Worm (Caenorhabditis elegans): ENCODE results near the gene osm-9.

The osm-9 gene

ce11 chrIV:3599126-3599525 lies 41.9 kb upstream of the osm-9 start, which contains the start of gene Y37E11B.6:
TSS of gene Y37E11B.6 (minus strand) at chrIV:3599306.
- no peak for TF ChIP-seq madf-10 (tag; optimal IDR thresholded peaks at IDR 0.05)
- peak; percentile 98 for TF ChIP-seq hmg-1.2 (GFP tag; IDR thresholded peaks at IDR 0.05)
- TF ChIP-seq mcd-1 (GFP tag; IDR thresholded peaks at IDR 0.05) = peak; percentile 62

ce11 chrIV:3598452-3598851 lies 41.2 kb upstream of the osm-9 start, which contains the start of gene Y37E11B.5:
TSS of gene Y37E11B.5 (minus strand) at chrIV:3598552.
- TF ChIP-seq egl-44 (GFP tag; IDR thresholded peaks at IDR 0.05) (no peak), athp-1 (tag; optimal IDR thresholded peaks at IDR 0.05) (no peak), lin-26 (GFP tag; IDR thresholded peaks at IDR 0.05) (no peak), gei-17 (GFP tag; optimal IDR thresholded peaks at IDR 0.05) (no peak), snpc-1.1 (tag; optimal IDR thresholded peaks at IDR 0.05; ENCODE audit: insufficient read depth) (no peak), hlh-12 (tag; optimal IDR thresholded peaks at IDR 0.05) (no peak), tbp1 (GFP tag; optimal IDR thresholded peaks at IDR 0.05) (no peak), zfh-2 (GFP tag; conservative IDR thresholded peaks at IDR 0.05) (no peak), repo-1 (tag; optimal IDR thresholded peaks at IDR 0.05) (no peak), hmg-1.2 (GFP tag; IDR thresholded peaks at IDR 0.05) (no peak), nfya-1 (tag; optimal IDR thresholded peaks at IDR 0.05; ENCODE audit: borderline replicate concordance, insufficient read depth) (no peak), F55B11.4 (tag; optimal IDR thresholded peaks at IDR 0.05; ENCODE audit: borderline replicate concordance, insufficient read depth) (no peak), B0019.2 (GFP tag; conservative IDR thresholded peaks at IDR 0.05) (no peak), rpc-1 (optimal IDR thresholded peaks at IDR 0.05) (no peak), rpc-1 (tag; optimal IDR thresholded peaks at IDR 0.05) (no peak), Y79H2A.3 (GFP tag; conservative IDR thresholded peaks at IDR 0.05) (no peak), F49E8.2 (tag; optimal IDR thresholded peaks at IDR 0.05; ENCODE audit: insufficient read depth) (no peak), bed-2 (GFP tag; IDR thresholded peaks at IDR 0.05) (no peak), attf-5 (GFP tag; optimal IDR thresholded peaks at IDR 0.05) (no peak)

ce11 chrIV:3597356-3597755 lies 40.1 kb upstream of the osm-9 start:
- TF ChIP-seq rec-8 (tag; optimal IDR thresholded peaks at IDR 0.05) (no peak), nfya-1 (tag; optimal IDR thresholded peaks at IDR 0.05; ENCODE audit: borderline replicate concordance, insufficient read depth) (no peak), nhr-27 (tag; optimal IDR thresholded peaks at IDR 0.05) (no peak), ekl-4 (GFP tag; IDR thresholded peaks at IDR 0.05) (no peak), sea-2 (GFP tag; IDR thresholded peaks at IDR 0.05) (no peak)

ce11 chrIV:3593513-3593912 lies 36.3 kb upstream of the osm-9 start, which contains the start of gene taf-2:
TSS of gene taf-2 (minus strand) at chrIV:3593613.
- TF ChIP-seq nhr-27 (tag; optimal IDR thresholded peaks at IDR 0.05) (no peak), dpff-1 (tag; optimal IDR thresholded peaks at IDR 0.05) (no peak), atf-7 (tag; optimal IDR thresholded peaks at IDR 0.05) (no peak), tbp1 (GFP tag; optimal IDR thresholded peaks at IDR 0.05) (no peak), let-607 (tag; optimal IDR thresholded peaks at IDR 0.05) (no peak), F55B11.4 (tag; optimal IDR thresholded peaks at IDR 0.05; ENCODE audit: borderline replicate concordance, insufficient read depth) (no peak), cebp-2 (GFP tag; IDR thresholded peaks at IDR 0.05) (no peak), ztf-6 (GFP tag; IDR thresholded peaks at IDR 0.05) (no peak), K12H6.12 (tag; optimal IDR thresholded peaks at IDR 0.05) (no peak), F33H1.4 (GFP tag; IDR thresholded peaks at IDR 0.05) (no peak), tbx-9 (tag; optimal IDR thresholded peaks at IDR 0.05; ENCODE audit: borderline replicate concordance) (no peak)
